Worm (Caenorhabditis elegans): ENCODE data around the gene F59E12.3.

Gene F59E12.3

DNA sequence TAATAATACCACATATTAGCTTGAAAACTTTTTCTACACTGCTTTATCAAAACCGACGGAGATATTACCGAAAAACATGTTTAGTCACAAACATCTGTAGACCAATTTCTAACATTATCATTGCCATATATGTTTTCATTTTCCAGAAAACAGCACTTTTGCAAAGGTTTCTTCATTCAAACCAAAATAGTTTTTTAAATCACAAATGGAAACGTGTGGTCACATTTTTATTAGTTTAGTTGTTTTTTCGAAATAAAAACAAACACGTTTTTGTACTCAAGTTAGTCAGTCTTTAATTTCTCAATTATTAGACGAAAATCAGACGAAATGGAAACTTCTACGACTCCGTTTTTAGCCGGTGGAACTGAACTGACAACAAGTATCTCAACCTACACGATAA is at the start of gene F59E12.3:
Gene F59E12.3 (plus strand): TSS at position 301 of the 400 bp plus-strand sequence.
- TF ChIP-seq nhr-85 (tag): peak; percentile 42
- TF ChIP-seq nhr-71 (tag; optimal IDR thresholded peaks at IDR 0.05): no peak

DNA sequence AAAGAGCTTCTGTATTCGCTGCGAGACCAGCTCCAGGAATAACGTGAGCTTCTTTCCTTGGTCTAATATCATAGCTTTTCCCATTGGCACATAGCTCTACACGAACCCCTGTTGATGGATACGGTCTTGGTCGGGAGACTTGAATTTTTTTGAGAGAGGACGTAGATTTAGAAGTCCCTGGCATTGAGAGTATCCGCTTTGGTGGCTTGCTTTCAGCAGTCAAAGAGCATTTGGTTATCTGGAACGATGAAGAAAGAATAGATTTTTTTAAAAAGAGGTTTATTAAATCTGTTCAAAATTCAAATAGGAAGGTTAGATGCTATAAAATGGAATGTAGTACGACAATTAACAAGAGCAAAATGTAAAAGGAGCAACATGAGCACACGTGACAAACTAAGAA is 48.5 kb upstream of the F59E12.3 start, which contains the start of gene C17G10.13:
Gene C17G10.13 (minus strand): TSS at position 101 of the 400 bp plus-strand sequence.
- TF ChIP-seq grh-1 (GFP tag; IDR thresholded peaks at IDR 0.05) (no peak), ceh-82 (tag; optimal IDR thresholded peaks at IDR 0.05) (no peak), hpl-2 (GFP tag; optimal IDR thresholded peaks at IDR 0.05) (no peak), unc-86 (tag; optimal IDR thresholded peaks at IDR 0.05) (no peak)

DNA sequence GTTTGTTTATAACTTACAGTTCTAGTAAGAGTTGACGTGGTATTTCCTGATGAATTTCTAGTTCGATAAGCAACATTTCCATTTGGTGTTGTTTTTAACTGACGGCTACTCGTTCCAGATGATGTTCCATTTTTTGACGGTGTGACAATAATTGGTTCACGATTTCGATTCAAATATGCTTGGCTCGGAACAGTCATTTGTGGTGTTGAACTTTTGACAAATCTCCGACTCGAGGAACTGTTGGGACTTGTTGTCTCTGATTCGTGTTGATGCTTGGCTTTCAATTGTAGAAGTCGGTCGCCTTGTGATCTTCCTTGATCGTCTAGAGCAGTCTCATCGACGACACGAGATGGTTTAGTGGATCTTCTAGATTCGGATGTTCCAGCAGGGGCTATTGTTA is 46.6 kb upstream of the F59E12.3 start:
- TF ChIP-seq F16B12.6 (tag; optimal IDR thresholded peaks at IDR 0.05) (no peak), tbx-2 (tag; optimal IDR thresholded peaks at IDR 0.05) (no peak), nhr-85 (tag) (peak; percentile 52), aly-2 (tag; optimal IDR thresholded peaks at IDR 0.05) (no peak), C04F5.9 (tag; optimal IDR thresholded peaks at IDR 0.05) (no peak), efl-1 (optimal IDR thresholded peaks at IDR 0.05) (no peak), efl-1 (GFP tag; optimal IDR thresholded peaks at IDR 0.05 in 1 of 2) (peak in 1 of 2 experiments; percentile 82), unc-62 (GFP tag; optimal IDR thresholded peaks at IDR 0.05) (no peak), lsy-2 (tag; optimal IDR thresholded peaks at IDR 0.05) (no peak)

DNA sequence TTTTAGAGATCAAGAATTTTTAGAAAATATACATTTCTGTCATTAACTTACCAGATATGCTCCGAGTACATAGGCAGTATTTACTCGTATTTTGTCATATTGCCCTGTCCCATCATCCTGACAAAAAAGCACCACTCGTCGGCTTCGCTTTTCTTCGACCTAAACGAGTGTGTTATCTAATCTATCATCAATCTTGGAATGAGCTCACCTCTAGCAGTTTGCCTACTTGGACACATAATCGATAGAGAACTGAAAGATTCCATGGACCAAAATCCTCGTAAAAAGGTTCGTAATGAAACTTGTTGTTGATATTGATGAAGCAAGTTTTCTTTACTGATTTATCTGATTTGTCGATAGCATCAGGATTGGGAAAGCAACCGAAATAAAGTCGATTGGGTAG is 45.3 kb upstream of the F59E12.3 start:
- TF ChIP-seq pqm-1 (tag; optimal IDR thresholded peaks at IDR 0.05) (no peak), nhr-85 (tag) (peak; percentile 72)

DNA sequence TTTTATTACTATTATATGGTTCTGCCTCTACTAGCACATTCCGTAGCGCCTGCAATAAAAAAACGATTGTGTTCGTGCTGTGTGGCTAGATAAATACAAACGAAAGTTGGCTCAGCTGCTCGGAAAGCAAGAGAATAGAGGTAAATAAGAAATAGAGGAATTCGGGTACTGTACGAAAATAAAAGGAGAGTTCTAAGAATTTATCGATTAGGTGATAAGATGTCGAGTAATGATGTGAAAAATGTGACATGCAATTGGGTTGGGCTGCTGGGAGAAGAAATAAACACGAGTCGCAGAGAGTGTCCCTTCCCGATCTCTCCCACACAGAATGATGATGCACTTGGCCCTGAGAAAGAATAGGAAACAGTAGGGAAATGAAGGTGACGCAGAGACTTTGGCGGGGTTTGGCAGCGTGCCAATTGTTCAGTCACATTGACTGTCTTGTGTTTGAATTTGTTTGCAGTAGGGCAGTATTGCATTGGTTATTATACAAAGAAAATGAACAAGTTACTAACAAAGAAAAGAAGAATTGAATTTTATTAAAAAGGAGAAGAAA is 44.7 kb upstream of the F59E12.3 start, which contains the start of gene cdc-14:
Gene cdc-14 (minus strand): TSS at position 51 of the 556 bp plus-strand sequence.
- TF ChIP-seq snu-23 (GFP tag; optimal IDR thresholded peaks at IDR 0.05) (peak; percentile 92), sup-37 (GFP tag; optimal IDR thresholded peaks at IDR 0.05) (peak; percentile 42), lsy-2 (tag; optimal IDR thresholded peaks at IDR 0.05) (peak; percentile 77 to 80), C04F5.9 (tag; optimal IDR thresholded peaks at IDR 0.05) (no peak), pqm-1 (tag; optimal IDR thresholded peaks at IDR 0.05) (no peak), nhr-77 (tag; optimal IDR thresholded peaks at IDR 0.05) (peak; percentile 59), lin-15B (tag; optimal IDR thresholded peaks at IDR 0.05) (peak; percentile 71), fkh-8 (tag; optimal IDR thresholded peaks at IDR 0.05) (no peak), elt-2 (tag; optimal IDR thresholded peaks at IDR 0.05) (peak; percentile 33), nhr-47 (tag; optimal IDR thresholded peaks at IDR 0.05) (peak; percentile 61), isw-1 (GFP tag; IDR thresholded peaks at IDR 0.05) (peak; percentile 37), hpl-2 (GFP tag; optimal IDR thresholded peaks at IDR 0.05) (no peak), lin-39 (tag; optimal IDR thresholded peaks at IDR 0.05) (peak; percentile 8), pax-3 (tag; optimal IDR thresholded peaks at IDR 0.05) (no peak), jun-1 (tag; optimal IDR thresholded peaks at IDR 0.05) (no peak), vab-15 (tag; optimal IDR thresholded peaks at IDR 0.05) (peak; percentile 56), hlh-17 (GFP tag; optimal IDR thresholded peaks at IDR 0.05; ENCODE audit: borderline replicate concordance) (no peak), dpl-1 (GFP tag; optimal IDR thresholded peaks at IDR 0.05) (peak; percentile 72 to 81 (median 77)), rnt-1 (tag; optimal IDR thresholded peaks at IDR 0.05) (peak; percentile 80), mdl-1 (tag; optimal IDR thresholded peaks at IDR 0.05) (peak in 1 of 2 experiments; percentile 87), F16B12.6 (tag; optimal IDR thresholded peaks at IDR 0.05) (peak; percentile 39), unc-30 (tag; optimal IDR thresholded peaks at IDR 0.05) (no peak), ceh-82 (tag; optimal IDR thresholded peaks at IDR 0.05) (peak in 1 of 3 experiments; percentile 36), ztf-4 (tag; optimal IDR thresholded peaks at IDR 0.05) (peak; percentile 64), ztf-11 (tag; optimal IDR thresholded peaks at IDR 0.05) (no peak), dsc-1 (tag; optimal IDR thresholded peaks at IDR 0.05) (no peak), blmp-1 (tag; optimal IDR thresholded peaks at IDR 0.05) (peak; percentile 64), hlh-4 (tag; optimal IDR thresholded peaks at IDR 0.05) (no peak), nhr-85 (tag) (peak; percentile 90), mef-2 (tag; optimal IDR thresholded peaks at IDR 0.05) (no peak), nhr-90 (tag; optimal IDR thresholded peaks at IDR 0.05; ENCODE audit: poor library complexity) (peak; percentile 64), skn-1 (tag; optimal IDR thresholded peaks at IDR 0.05) (peak; percentile 63), mab-9 (GFP tag; IDR thresholded peaks at IDR 0.05) (0 out of 2 replicates have a peak, but pooled peaks have one; percentile 28), tlp-1 (tag; optimal IDR thresholded peaks at IDR 0.05) (no peak), zip-4 (GFP tag; optimal IDR thresholded peaks at IDR 0.05) (no peak), fkh-4 (tag; optimal IDR thresholded peaks at IDR 0.05; ENCODE audit: borderline replicate concordance) (no peak)

Data from whole organism, L1 larva.